Worm (Caenorhabditis elegans) whole organism, mixed stage, embryonic: ENCODE measurements around the gene rocf-1.

Experiments
- ham-2 ChIP-seq: fragments of 200-800 bp; sonication (Bioruptor generic); optimal IDR thresholded peaks from 2 replicates; lab custom pipeline; 2018; ENCODE audit warnings: mild to moderate bottlenecking, missing genetic modification characterization, missing compliant biosample characterization
- lin-13 ChIP-seq: fragments of 150-350 bp; optimal IDR thresholded peaks from 2 replicates; lab custom pipeline; 2014; ENCODE audit warnings: missing biosample characterization, missing genetic modification characterization
- nhr-2 ChIP-seq: fragments of 150-350 bp; optimal IDR thresholded peaks from 2 replicates; lab custom pipeline; 2014; ENCODE audit warnings: missing biosample characterization, missing genetic modification characterization
- pha-4 ChIP-seq: fragments of 150-350 bp; optimal IDR thresholded peaks from 2 replicates; lab custom pipeline; 2018; ENCODE audit warnings: missing biosample characterization, missing genetic modification reagents, missing genetic modification characterization
- sptf-1 ChIP-seq: sonication (generic microtip); optimal IDR thresholded peaks from 2 replicates; lab custom pipeline; 2017; ENCODE audit warnings: mild to moderate bottlenecking, missing genetic modification characterization, moderate library complexity, missing compliant biosample characterization

DNA sequence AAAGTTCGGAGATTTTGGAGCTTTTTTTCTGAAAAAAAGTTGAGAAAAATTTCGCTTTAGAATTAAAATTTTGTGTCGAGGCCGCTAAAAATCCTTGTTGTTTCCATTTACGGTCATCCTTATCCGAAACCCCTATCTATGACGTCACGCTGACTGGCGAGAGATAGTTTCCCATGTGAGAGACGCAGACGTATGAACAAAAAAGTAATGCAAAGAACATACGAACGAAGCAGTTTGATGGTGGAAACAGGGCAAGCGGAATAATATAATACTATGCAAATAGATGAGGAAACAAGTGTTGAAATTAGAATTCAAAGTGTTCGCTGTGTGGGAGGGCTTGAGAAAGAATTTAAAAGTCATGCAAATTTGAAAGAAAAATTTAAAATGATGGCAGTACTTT is 34.8 kb upstream of the rocf-1 start:
- no peak for TF ChIP-seq pha-4
- no peak for TF ChIP-seq ham-2
- no peak for TF ChIP-seq nhr-2 (tag; lab: Kevin White, UChicago)
- no peak for TF ChIP-seq sptf-1 (tag; lab: Kevin White, UChicago)
- no peak for TF ChIP-seq lin-13 (tag; lab: Kevin White, UChicago)
